Fruit fly (Drosophila melanogaster): ENCODE results near the gene nerfin-2.

nerfin-2 gene

DNA sequence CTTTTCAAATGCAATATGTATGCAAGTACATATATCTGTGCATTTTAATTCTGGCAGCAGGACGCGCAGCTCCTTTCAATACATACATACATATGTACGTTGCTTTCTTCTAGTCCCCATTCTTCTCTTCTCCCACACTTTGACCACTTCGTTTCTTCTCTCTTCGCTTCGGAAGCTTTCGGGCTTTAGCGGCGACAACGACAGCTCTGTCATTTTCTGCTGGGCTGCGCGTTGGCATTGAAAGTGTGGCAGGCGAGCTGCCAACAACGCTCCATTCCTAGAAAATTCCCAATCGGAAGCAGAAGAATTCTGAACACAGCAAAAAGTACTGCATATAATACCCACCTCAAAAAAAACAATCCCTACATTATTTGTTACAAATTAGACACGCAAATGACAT, 12.2 kb downstream of the nerfin-2 start:
- TF ChIP-seq CrebA (GFP tag; optimal IDR thresholded peaks at IDR 0.05; ENCODE audit: borderline replicate concordance) (no peak), ey (GFP tag; optimal IDR thresholded peaks at IDR 0.05) (no peak), Vsx2 (GFP tag; optimal IDR thresholded peaks at IDR 0.05; ENCODE audit: partially characterized antibody) (peak; percentile 63), Dif (GFP tag; optimal IDR thresholded peaks at IDR 0.05; ENCODE audit: partially characterized antibody) (peak; percentile 11)

DNA sequence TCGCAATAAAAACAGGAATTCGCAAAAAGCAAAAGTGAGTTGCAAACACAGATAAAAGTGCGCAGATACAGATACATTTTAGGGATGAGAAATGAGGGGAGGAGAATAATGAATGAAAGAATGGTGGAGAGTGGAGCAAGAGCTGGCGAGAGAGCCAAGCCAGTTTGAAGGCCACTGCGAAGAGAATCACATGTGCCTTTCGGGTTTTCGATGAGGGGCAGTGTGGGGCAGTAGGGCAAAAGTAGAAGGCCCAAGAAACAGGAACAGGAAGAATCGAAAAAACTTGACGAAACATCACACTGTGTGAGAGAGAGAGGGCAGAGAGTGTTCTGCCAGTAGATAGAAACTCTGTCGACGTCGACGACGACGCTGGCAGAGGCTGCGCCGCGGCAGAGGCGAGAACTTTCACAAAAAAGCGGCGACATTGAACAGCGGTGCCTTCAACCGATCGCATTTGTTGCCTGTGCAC, 13.3 kb downstream of the nerfin-2 start:
- TF ChIP-seq fru (GFP tag; optimal IDR thresholded peaks at IDR 0.05): peak; percentile 70
- TF ChIP-seq Hr78 (GFP tag; optimal IDR thresholded peaks at IDR 0.05): no peak
- TF ChIP-seq psq (GFP tag; optimal IDR thresholded peaks at IDR 0.05): peak; percentile 97
- TF ChIP-seq sv (GFP tag; optimal IDR thresholded peaks at IDR 0.05): no peak
- TF ChIP-seq dl (GFP tag; optimal IDR thresholded peaks at IDR 0.05; ENCODE audit: insufficient read depth in 1 of 2, partially characterized antibody in 2 of 2): peak; percentile 50 to 71
- TF ChIP-seq Hr83 (GFP tag; optimal IDR thresholded peaks at IDR 0.05; ENCODE audit: poor library complexity, severe bottlenecking): peak; percentile 58
- no peak for TF ChIP-seq CG32264 (GFP tag; optimal IDR thresholded peaks at IDR 0.05)
- TF ChIP-seq usp (GFP tag; optimal IDR thresholded peaks at IDR 0.05): no peak
- no peak for TF ChIP-seq woc (GFP tag; optimal IDR thresholded peaks at IDR 0.05)
- TF ChIP-seq CrebA (GFP tag; optimal IDR thresholded peaks at IDR 0.05; ENCODE audit: borderline replicate concordance): peak; percentile 40
- TF ChIP-seq brk (GFP tag; optimal IDR thresholded peaks at IDR 0.05): no peak
- TF ChIP-seq pan (optimal IDR thresholded peaks at IDR 0.05): no peak
- peak; percentile 76 for TF ChIP-seq Dif (GFP tag; optimal IDR thresholded peaks at IDR 0.05; ENCODE audit: partially characterized antibody)

DNA sequence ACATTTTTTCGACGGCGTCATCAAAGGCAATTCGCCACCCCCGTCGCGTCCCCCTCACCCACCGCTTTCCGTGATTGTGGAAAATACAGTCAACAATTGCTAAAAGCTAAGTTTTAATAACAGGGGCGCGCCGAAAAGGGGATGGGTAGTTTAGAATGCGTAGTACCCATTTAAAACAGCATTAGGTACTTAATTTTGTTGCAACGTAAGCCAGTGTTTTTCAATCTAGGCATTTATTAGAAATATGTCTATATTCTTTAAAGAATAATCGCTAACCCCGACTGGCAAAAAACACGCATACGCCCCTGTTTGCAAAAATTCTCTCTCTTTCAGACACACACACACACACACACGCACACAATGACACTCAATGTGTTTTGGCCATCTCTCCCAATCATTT, 14.0 kb downstream of the nerfin-2 start:
- peak; percentile 91 for TF ChIP-seq Sp1 (GFP tag; optimal IDR thresholded peaks at IDR 0.05)
- TF ChIP-seq brk (GFP tag; optimal IDR thresholded peaks at IDR 0.05): peak; percentile 30
- peak; percentile 95 for TF ChIP-seq OdsH (GFP tag; optimal IDR thresholded peaks at IDR 0.05)
- peak; percentile 95 for TF ChIP-seq fru (GFP tag; optimal IDR thresholded peaks at IDR 0.05)
- no peak for TF ChIP-seq Hr78 (GFP tag; optimal IDR thresholded peaks at IDR 0.05)
- peak; percentile 92 for TF ChIP-seq br (GFP tag; optimal IDR thresholded peaks at IDR 0.05)
- TF ChIP-seq rgr (GFP tag; optimal IDR thresholded peaks at IDR 0.05): peak; percentile 96
- peak; percentile 88 for TF ChIP-seq Dfd (GFP tag; optimal IDR thresholded peaks at IDR 0.05)
- peak; percentile 90 for TF ChIP-seq dmrt93B (GFP tag; optimal IDR thresholded peaks at IDR 0.05)
- TF ChIP-seq Jra (GFP tag; optimal IDR thresholded peaks at IDR 0.05): peak; percentile 83
- peak; percentile 43 to 97 for TF ChIP-seq foxo (GFP tag; optimal IDR thresholded peaks at IDR 0.05)
- TF ChIP-seq Dif (GFP tag; optimal IDR thresholded peaks at IDR 0.05; ENCODE audit: partially characterized antibody): no peak
- no peak for TF ChIP-seq Rel (GFP tag; optimal IDR thresholded peaks at IDR 0.05)
- TF ChIP-seq Rel (tag; optimal IDR thresholded peaks at IDR 0.05): peak; percentile 64
- peak; percentile 65 for TF ChIP-seq CG9705 (GFP tag; optimal IDR thresholded peaks at IDR 0.05)
- TF ChIP-seq Abd-B (GFP tag; optimal IDR thresholded peaks at IDR 0.05): no peak
- TF ChIP-seq tai (GFP tag; optimal IDR thresholded peaks at IDR 0.05): peak; percentile 86
- TF ChIP-seq Hnf4 (GFP tag; optimal IDR thresholded peaks at IDR 0.05): peak; percentile 88
- TF ChIP-seq GATAd (GFP tag; optimal IDR thresholded peaks at IDR 0.05): no peak
- no peak for TF ChIP-seq dl (GFP tag; optimal IDR thresholded peaks at IDR 0.05; ENCODE audit: insufficient read depth in 1 of 2, partially characterized antibody in 2 of 2)
- TF ChIP-seq Vsx2 (GFP tag; optimal IDR thresholded peaks at IDR 0.05; ENCODE audit: partially characterized antibody): no peak
- no peak for TF ChIP-seq N (GFP tag; optimal IDR thresholded peaks at IDR 0.05)
- peak; percentile 80 for TF ChIP-seq Mio (GFP tag; optimal IDR thresholded peaks at IDR 0.05)
- peak; percentile 89 for TF ChIP-seq psq (GFP tag; optimal IDR thresholded peaks at IDR 0.05)
- TF ChIP-seq CG32264 (GFP tag; optimal IDR thresholded peaks at IDR 0.05): peak; percentile 72
- peak; percentile 95 for TF ChIP-seq h (GFP tag; optimal IDR thresholded peaks at IDR 0.05)
- peak; percentile 84 for TF ChIP-seq sage (GFP tag; optimal IDR thresholded peaks at IDR 0.05)
- no peak for TF ChIP-seq jim (GFP tag; optimal IDR thresholded peaks at IDR 0.05)
- TF ChIP-seq lola (GFP tag; optimal IDR thresholded peaks at IDR 0.05): no peak
- no peak for TF ChIP-seq pan (optimal IDR thresholded peaks at IDR 0.05)
- no peak for TF ChIP-seq usp (GFP tag; optimal IDR thresholded peaks at IDR 0.05)
- TF ChIP-seq sv (GFP tag; optimal IDR thresholded peaks at IDR 0.05): no peak
- TF ChIP-seq ey (GFP tag; optimal IDR thresholded peaks at IDR 0.05): peak; percentile 96
- TF ChIP-seq dsf (GFP tag; optimal IDR thresholded peaks at IDR 0.05; ENCODE audit: borderline replicate concordance): peak; percentile 70
- peak; percentile 67 for TF ChIP-seq CrebA (GFP tag; optimal IDR thresholded peaks at IDR 0.05; ENCODE audit: borderline replicate concordance)
- TF ChIP-seq woc (GFP tag; optimal IDR thresholded peaks at IDR 0.05): peak; percentile 77
- peak; percentile 94 for TF ChIP-seq HLH106 (tag; optimal IDR thresholded peaks at IDR 0.05)
- peak; percentile 25 for TF ChIP-seq Hr83 (GFP tag; optimal IDR thresholded peaks at IDR 0.05; ENCODE audit: poor library complexity, severe bottlenecking)
- TF ChIP-seq Myc (optimal IDR thresholded peaks at IDR 0.05): no peak

All from whole organism, wandering third instar larva.